Fruit fly (Drosophila melanogaster) whole organism, embryonic: ENCODE measurements around the gene Blimp-1.

Experiments
- CG10147 ChIP-seq: fragments of 200-800 bp; sonication (Bioruptor generic); optimal IDR thresholded peaks from 2 replicates; lab custom pipeline; 2019; ENCODE audit warnings: missing biosample characterization, mild to moderate bottlenecking, missing genetic modification characterization, moderate library complexity
- CG1233 ChIP-seq: fragments of 200-800 bp; sonication (Bioruptor generic); optimal IDR thresholded peaks from 4 replicates; lab custom pipeline; 2018; ENCODE audit warnings: missing biosample characterization, mild to moderate bottlenecking, missing genetic modification characterization
- CG13775 ChIP-seq: fragments of 200-800 bp; sonication (Bioruptor generic); optimal IDR thresholded peaks from 3 replicates; lab custom pipeline; 2017; ENCODE audit warnings: missing biosample characterization, mild to moderate bottlenecking, missing genetic modification characterization
- CG14710 ChIP-seq: fragments of 200-800 bp; sonication (Bioruptor generic); optimal IDR thresholded peaks from 3 replicates; lab custom pipeline; 2019; ENCODE audit warnings: missing biosample characterization, mild to moderate bottlenecking, missing genetic modification characterization, moderate library complexity
- CG1647 ChIP-seq: fragments of 200-800 bp; sonication (Bioruptor generic); optimal IDR thresholded peaks from 3 replicates; lab custom pipeline; 2016; ENCODE audit warnings: missing biosample characterization, missing genetic modification characterization
- CG16815 ChIP-seq: fragments of 200-800 bp; sonication (Bioruptor generic); optimal IDR thresholded peaks from 3 replicates; lab custom pipeline; 2017; ENCODE audit warnings: missing biosample characterization, mild to moderate bottlenecking, missing genetic modification characterization
- CG17361 ChIP-seq: fragments of 200-800 bp; sonication (Bioruptor generic); IDR thresholded peaks from 3 replicates; pipeline ENCODE4 v1.3.6; 2022; ENCODE audit warnings: missing biosample characterization, missing genetic modification characterization
- CG2120 ChIP-seq: fragments of 200-800 bp; sonication (Bioruptor generic); optimal IDR thresholded peaks from 3 replicates; lab custom pipeline; 2016; ENCODE audit warnings: missing biosample characterization, missing genetic modification characterization
- CG2678 ChIP-seq: fragments of 200-800 bp; sonication (Bioruptor generic); optimal IDR thresholded peaks from 3 replicates; lab custom pipeline; 2019; ENCODE audit warnings: missing biosample characterization, mild to moderate bottlenecking, missing genetic modification characterization, moderate library complexity
- CG2712 ChIP-seq: fragments of 200-800 bp; optimal IDR thresholded peaks from 3 replicates; lab custom pipeline; 2019; ENCODE audit warnings: missing biosample characterization, mild to moderate bottlenecking, missing genetic modification characterization, moderate library complexity
- CG31388 ChIP-seq: fragments of 200-800 bp; sonication (Bioruptor generic); optimal IDR thresholded peaks from 2 replicates; lab custom pipeline; 2016; ENCODE audit warnings: missing biosample characterization, missing genetic modification characterization
- CG32767 ChIP-seq: fragments of 200-800 bp; sonication (Bioruptor generic); IDR thresholded peaks from 2 replicates; pipeline ENCODE4 v1.3.6; 2022; ENCODE audit warnings: missing biosample characterization, missing genetic modification characterization
- CG4424 ChIP-seq: fragments of 200-800 bp; sonication (Bioruptor generic); optimal IDR thresholded peaks from 3 replicates; lab custom pipeline; 2016; ENCODE audit warnings: missing biosample characterization, missing genetic modification characterization
- CG5245 ChIP-seq: fragments of 200-800 bp; sonication (Bioruptor generic); optimal IDR thresholded peaks from 3 replicates; lab custom pipeline; 2016; ENCODE audit warnings: missing biosample characterization, missing genetic modification characterization
- CG6254 ChIP-seq: fragments of 200-800 bp; sonication (Bioruptor generic); optimal IDR thresholded peaks from 3 replicates; lab custom pipeline; 2017; ENCODE audit warnings: mild to moderate bottlenecking, missing biosample characterization, missing genetic modification reagents, missing genetic modification characterization
- CG6654 ChIP-seq: fragments of 200-800 bp; sonication (Bioruptor generic); optimal IDR thresholded peaks from 2 replicates; lab custom pipeline; 2017; ENCODE audit warnings: missing biosample characterization, mild to moderate bottlenecking, missing genetic modification characterization
- CG6689 ChIP-seq: fragments of 200-800 bp; sonication (Bioruptor generic); IDR thresholded peaks from 2 replicates; pipeline ENCODE4 v1.3.6; 2022; ENCODE audit warnings: missing biosample characterization, missing genetic modification characterization
- CG7556 ChIP-seq: fragments of 200-800 bp; sonication (Bioruptor generic); optimal IDR thresholded peaks from 2 replicates; lab custom pipeline; 2017; ENCODE audit warnings: missing biosample characterization, mild to moderate bottlenecking, missing genetic modification characterization
- CG8388 ChIP-seq: fragments of 200-800 bp; sonication (Bioruptor generic); optimal IDR thresholded peaks from 2 replicates; lab custom pipeline; 2019; ENCODE audit warnings: missing biosample characterization, mild to moderate bottlenecking, missing genetic modification characterization, moderate library complexity
- CG9797 ChIP-seq: fragments of 200-800 bp; sonication (Bioruptor generic); optimal IDR thresholded peaks from 3 replicates; lab custom pipeline; 2018; ENCODE audit warnings: missing biosample characterization, mild to moderate bottlenecking, missing genetic modification characterization
- CoRest ChIP-seq: fragments of 200-800 bp; sonication (Bioruptor generic); optimal IDR thresholded peaks from 3 replicates; lab custom pipeline; 2018; ENCODE audit warnings: missing biosample characterization, mild to moderate bottlenecking, missing genetic modification characterization, moderate library complexity
- Drgx ChIP-seq: fragments of 200-800 bp; sonication (Bioruptor generic); IDR thresholded peaks from 2 replicates; pipeline ENCODE4 v1.3.6; 2022; ENCODE audit warnings: missing biosample characterization, missing genetic modification characterization
- Eip74EF ChIP-seq, 2 experiments: fragments of 200-800 bp in 1 of 2; fragments of >200 bp in 1 of 2; sonication (Bioruptor generic) in 1 of 2; optimal IDR thresholded peaks; 2 replicates each; lab custom pipeline; 2017 to 2019; ENCODE audit warnings: missing biosample characterization in 2 of 2, missing genetic modification characterization in 2 of 2, mild to moderate bottlenecking in 1 of 2, moderate library complexity in 1 of 2
- Fer2 ChIP-seq: fragments of 200-800 bp; sonication (Bioruptor generic); optimal IDR thresholded peaks from 2 replicates; lab custom pipeline; 2018; ENCODE audit warnings: missing biosample characterization, mild to moderate bottlenecking, missing genetic modification characterization, moderate library complexity
- Hr78 ChIP-seq, 2 experiments: fragments of 200-800 bp in 1 of 2; fragments of >200 bp in 1 of 2; sonication (Bioruptor generic) in 1 of 2; optimal IDR thresholded peaks; 2 replicates each; lab custom pipeline; 2017 to 2019; ENCODE audit warnings: missing biosample characterization in 2 of 2, missing genetic modification characterization in 2 of 2, mild to moderate bottlenecking in 1 of 2, moderate library complexity in 1 of 2
- Meics ChIP-seq: fragments of 200-800 bp; sonication (Bioruptor generic); optimal IDR thresholded peaks from 2 replicates; lab custom pipeline; 2017; ENCODE audit warnings: missing biosample characterization, mild to moderate bottlenecking, missing genetic modification characterization
- Pdp1 ChIP-seq, 2 experiments: fragments of 200-800 bp; sonication (Bioruptor generic); optimal IDR thresholded peaks; 3 replicates each; lab custom pipeline; 2016; ENCODE audit warnings: missing biosample characterization in 2 of 2, missing genetic modification characterization in 2 of 2, mild to moderate bottlenecking in 1 of 2, moderate library complexity in 1 of 2
- Six4 ChIP-seq: fragments of 200-800 bp; sonication (Bioruptor generic); optimal IDR thresholded peaks from 2 replicates; lab custom pipeline; 2016; ENCODE audit warnings: missing biosample characterization, missing genetic modification characterization
- Tbp ChIP-seq: fragments of >200 bp; optimal IDR thresholded peaks from 2 replicates; lab custom pipeline; 2018; ENCODE audit warnings: missing biosample characterization, missing genetic modification characterization
- Xbp1 ChIP-seq: fragments of 200-800 bp; sonication (Bioruptor generic); optimal IDR thresholded peaks from 3 replicates; lab custom pipeline; 2016; ENCODE audit warnings: missing biosample characterization, mild to moderate bottlenecking, missing genetic modification characterization
- bab2 ChIP-seq: fragments of 200-800 bp; sonication (Bioruptor generic); optimal IDR thresholded peaks from 2 replicates; lab custom pipeline; 2016; ENCODE audit warnings: missing biosample characterization, missing genetic modification characterization
- bcd ChIP-seq: fragments of 200-800 bp; sonication (Bioruptor generic); optimal IDR thresholded peaks from 2 replicates; lab custom pipeline; 2017; ENCODE audit warnings: missing biosample characterization, mild to moderate bottlenecking, missing genetic modification characterization
- bsh ChIP-seq, 2 experiments: fragments of 200-800 bp; sonication (Bioruptor generic); optimal IDR thresholded peaks; 2 replicates each; lab custom pipeline; 2017 to 2018; ENCODE audit warnings: mild to moderate bottlenecking in 2 of 2, missing biosample characterization in 2 of 2, missing genetic modification characterization in 2 of 2, moderate library complexity in 1 of 2
- chif ChIP-seq, 2 experiments: fragments of 200-800 bp; sonication (Bioruptor generic); optimal IDR thresholded peaks; 3 replicates each; lab custom pipeline; 2016; ENCODE audit warnings: missing biosample characterization in 2 of 2, missing genetic modification characterization in 2 of 2
- dmrt11E ChIP-seq: fragments of 200-800 bp; sonication (Bioruptor generic); optimal IDR thresholded peaks from 3 replicates; lab custom pipeline; 2018; ENCODE audit warnings: missing biosample characterization, mild to moderate bottlenecking, missing genetic modification characterization, moderate library complexity
- gem ChIP-seq: fragments of 200-800 bp; sonication (Bioruptor generic); optimal IDR thresholded peaks from 2 replicates; lab custom pipeline; 2019; ENCODE audit warnings: missing biosample characterization, mild to moderate bottlenecking, missing genetic modification characterization, moderate library complexity
- grau ChIP-seq: fragments of 200-800 bp; optimal IDR thresholded peaks from 3 replicates; lab custom pipeline; 2019; ENCODE audit warnings: missing biosample characterization, mild to moderate bottlenecking, missing genetic modification characterization, moderate library complexity
- insv ChIP-seq, 2 experiments: fragments of 200-800 bp; sonication (Bioruptor generic); optimal IDR thresholded peaks; 3 replicates each; lab custom pipeline; 2016 to 2018; ENCODE audit warnings: missing biosample characterization in 2 of 2, missing genetic modification characterization in 2 of 2
- kay ChIP-seq: fragments of 200-800 bp; sonication (Bioruptor generic); optimal IDR thresholded peaks from 2 replicates; lab custom pipeline; 2016; ENCODE audit warnings: missing biosample characterization, missing genetic modification characterization
- lbe ChIP-seq: fragments of 200-800 bp; sonication (Bioruptor generic); optimal IDR thresholded peaks from 2 replicates; lab custom pipeline; 2016; ENCODE audit warnings: missing biosample characterization, mild to moderate bottlenecking, missing genetic modification characterization
- lola ChIP-seq, 3 experiments: fragments of >200 bp in 2 of 3; fragments of 200-800 bp in 1 of 3; sonication (Bioruptor generic) in 1 of 3; optimal IDR thresholded peaks; 2 replicates each; lab custom pipeline; 2017 to 2019; ENCODE audit warnings: missing biosample characterization in 3 of 3, missing genetic modification characterization in 3 of 3, mild to moderate bottlenecking in 1 of 3, moderate library complexity in 1 of 3
- nmo ChIP-seq: fragments of 200-800 bp; sonication (Bioruptor generic); optimal IDR thresholded peaks from 2 replicates; lab custom pipeline; 2018; ENCODE audit warnings: missing biosample characterization, mild to moderate bottlenecking, missing genetic modification characterization, moderate library complexity
- row ChIP-seq: fragments of 200-800 bp; sonication (Bioruptor generic); IDR thresholded peaks from 3 replicates; pipeline ENCODE4 v1.3.6; 2022; ENCODE audit warnings: missing biosample characterization, missing genetic modification characterization
- scrt ChIP-seq: fragments of 200-800 bp; sonication (Bioruptor generic); optimal IDR thresholded peaks from 2 replicates; lab custom pipeline; 2018; ENCODE audit warnings: missing biosample characterization, mild to moderate bottlenecking, missing genetic modification characterization, moderate library complexity
- slbo ChIP-seq: fragments of 200-800 bp; sonication (Bioruptor generic); IDR thresholded peaks from 2 replicates; pipeline ENCODE4 v1.3.6; 2022; ENCODE audit warnings: missing biosample characterization, missing genetic modification characterization
- slou ChIP-seq: fragments of 200-800 bp; sonication (Bioruptor generic); optimal IDR thresholded peaks from 3 replicates; lab custom pipeline; 2016; ENCODE audit warnings: missing biosample characterization, missing genetic modification characterization
- tio ChIP-seq: fragments of 200-800 bp; sonication (Bioruptor generic); optimal IDR thresholded peaks from 2 replicates; lab custom pipeline; 2017; ENCODE audit warnings: missing biosample characterization, missing genetic modification characterization, inconsistent platforms

The Blimp-1 gene

DNA sequence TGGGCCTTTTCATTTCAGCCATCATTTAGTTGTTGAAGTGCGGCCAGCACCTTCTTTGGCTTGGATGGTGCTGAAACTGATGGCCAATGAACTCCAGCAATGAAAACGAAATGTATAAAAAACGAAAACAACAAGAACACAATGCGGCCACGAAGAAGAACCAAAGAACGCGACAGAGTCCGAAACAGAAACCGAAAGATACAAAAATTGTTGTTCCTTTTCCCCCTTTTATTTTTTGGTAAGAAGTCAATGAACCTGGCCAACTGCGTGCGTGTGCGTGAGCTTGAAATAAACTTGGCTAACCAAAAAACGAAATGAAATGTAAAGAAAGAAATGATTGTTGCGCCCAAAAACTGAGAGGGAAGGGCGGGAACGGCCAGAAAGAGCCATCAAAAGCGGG, 3.0 kb upstream of the Blimp-1 start (continued):
- TF ChIP-seq CG5245 (GFP tag; lab: Kevin White, UChicago) (no peak), CG31388 (GFP tag; lab: Kevin White, UChicago) (no peak), lbe (peak; percentile 30), CG4424 (GFP tag; lab: Kevin White, UChicago) (no peak)

DNA sequence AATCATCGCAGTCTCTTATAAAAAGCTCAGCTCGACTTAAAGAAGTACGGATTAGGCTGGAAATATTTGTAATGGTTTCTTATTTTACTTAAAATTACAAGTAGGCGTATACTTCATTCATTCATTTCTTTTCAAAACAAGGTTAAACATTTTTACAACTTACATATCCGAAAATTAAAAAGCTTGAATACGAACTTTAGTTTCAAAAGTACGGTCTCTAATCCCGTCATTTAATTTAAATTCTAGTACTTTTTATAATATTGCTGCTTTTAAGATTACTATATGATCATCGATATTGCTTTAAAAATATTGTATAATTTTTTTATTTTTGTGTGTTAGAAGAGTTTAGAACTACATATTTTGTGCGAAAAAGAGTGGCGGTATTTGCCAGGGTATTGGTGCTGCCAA, 603 bp upstream of the Blimp-1 start:
- TF ChIP-seq insv (GFP tag; optimal IDR thresholded peaks at IDR 0.05; lab: Kevin White, UChicago) (no peak), CG17361 (GFP tag; lab: Robert Waterston, UW) (peak; percentile 81; the same call in 2 of the 3 replicates), CG2712 (tag; lab: Kevin White, UChicago) (peak; percentile 52), CG6254 (GFP tag; lab: Kevin White, UChicago) (no peak), Fer2 (tag; lab: Kevin White, UChicago) (no peak), slbo (GFP tag; lab: Robert Waterston, UW) (peak; percentile 45), CG32767 (GFP tag; lab: Robert Waterston, UW) (no peak), nmo (GFP tag; lab: Kevin White, UChicago) (peak; percentile 36), bcd (GFP tag; lab: Kevin White, UChicago) (peak; percentile 45), CG14710 (tag; lab: Kevin White, UChicago) (peak; percentile 33), CG6689 (0 out of 2 replicates have a peak, but pooled peaks have one; percentile 12), CG10147 (peak; percentile 1), CG2678 (peak; percentile 83), Xbp1 (peak; percentile 9), Six4 (GFP tag; lab: Kevin White, UChicago) (peak; percentile 33), CG13775 (GFP tag; lab: Kevin White, UChicago) (peak; percentile 23), slou (peak; percentile 45), CG4424 (GFP tag; lab: Kevin White, UChicago) (peak; percentile 71), bab2 (peak; percentile 73), CG8388 (GFP tag; lab: Kevin White, UChicago) (peak; percentile 12), CG1647 (GFP tag; lab: Kevin White, UChicago) (no peak), gem (tag; lab: Kevin White, UChicago) (peak; percentile 63), CG16815 (GFP tag; lab: Kevin White, UChicago) (peak; percentile 23), tio (GFP tag; lab: Kevin White, UChicago) (peak; percentile 37), CG7556 (peak; percentile 63), Eip74EF (GFP tag; optimal IDR thresholded peaks at IDR 0.05; lab: Kevin White, UChicago) (peak in 1 of 2 experiments; percentile 52), Meics (GFP tag; lab: Kevin White, UChicago) (peak; percentile 33), scrt (no peak), Pdp1 (GFP tag; optimal IDR thresholded peaks at IDR 0.05; lab: Kevin White, UChicago) (peak in 1 of 2 experiments; percentile 29), chif (GFP tag; optimal IDR thresholded peaks at IDR 0.05; lab: Kevin White, UChicago) (peak in 1 of 2 experiments; percentile 14), CG9797 (no peak), kay (GFP tag; lab: Kevin White, UChicago) (peak; percentile 27), CG2120 (GFP tag; lab: Kevin White, UChicago) (peak; percentile 40), dmrt11E (peak; percentile 50), CG1233 (GFP tag; lab: Kevin White, UChicago) (peak; percentile 73), bsh (GFP tag; optimal IDR thresholded peaks at IDR 0.05; lab: Kevin White, UChicago) (peak in 1 of 2 experiments; percentile 4), CG6654 (GFP tag; lab: Kevin White, UChicago) (peak; percentile 15), Hr78 (GFP tag; optimal IDR thresholded peaks at IDR 0.05; lab: Kevin White, UChicago) (no peak), row (GFP tag; lab: Robert Waterston, UW) (peak; percentile 41; the same call in 2 of the 3 replicates), Tbp (GFP tag; lab: Kevin White, UChicago) (no peak), grau (tag; lab: Kevin White, UChicago) (peak; percentile 26), CoRest (tag; lab: Kevin White, UChicago) (peak; percentile 12), Drgx (GFP tag; lab: Robert Waterston, UW) (peak; percentile 25; the same call in 1 of the 2 replicates), lola (GFP tag; optimal IDR thresholded peaks at IDR 0.05; lab: Kevin White, UChicago) (peak in 1 of 3 experiments; percentile 68)
